Worm (Caenorhabditis elegans): ENCODE measurements around the gene srt-30.

srt-30 gene

DNA sequence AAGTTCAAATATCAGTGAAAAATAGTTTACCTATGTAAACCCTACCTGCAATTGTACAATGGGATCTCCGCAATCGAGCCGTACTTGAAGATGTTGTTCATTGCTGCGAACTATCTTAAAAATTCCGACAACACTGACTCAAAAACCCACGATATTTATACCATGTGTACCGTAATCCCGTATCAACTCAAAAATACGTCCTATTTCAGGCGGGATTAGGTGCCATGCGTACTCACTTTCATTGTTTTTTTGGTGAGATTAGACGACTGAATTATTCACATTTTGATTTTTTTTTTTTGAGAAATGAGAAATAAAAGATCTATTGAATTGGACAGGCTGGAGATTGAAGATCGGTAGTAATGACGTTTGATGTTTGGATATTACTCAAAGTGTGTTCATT lies at the start of gene srt-30:
Gene srt-30 (minus strand): TSS at position 101 of the 400 bp plus-strand sequence.
- no peak for TF ChIP-seq cog-1 (tag; optimal IDR thresholded peaks at IDR 0.05)
- TF ChIP-seq tab-1 (GFP tag; IDR thresholded peaks at IDR 0.05) = no peak
- TF ChIP-seq flt-1 (GFP tag; IDR thresholded peaks at IDR 0.05) = no peak
- no peak for TF ChIP-seq ztf-23 (GFP tag; IDR thresholded peaks at IDR 0.05)
- TF ChIP-seq ztf-29 (GFP tag; IDR thresholded peaks at IDR 0.05) = no peak

DNA sequence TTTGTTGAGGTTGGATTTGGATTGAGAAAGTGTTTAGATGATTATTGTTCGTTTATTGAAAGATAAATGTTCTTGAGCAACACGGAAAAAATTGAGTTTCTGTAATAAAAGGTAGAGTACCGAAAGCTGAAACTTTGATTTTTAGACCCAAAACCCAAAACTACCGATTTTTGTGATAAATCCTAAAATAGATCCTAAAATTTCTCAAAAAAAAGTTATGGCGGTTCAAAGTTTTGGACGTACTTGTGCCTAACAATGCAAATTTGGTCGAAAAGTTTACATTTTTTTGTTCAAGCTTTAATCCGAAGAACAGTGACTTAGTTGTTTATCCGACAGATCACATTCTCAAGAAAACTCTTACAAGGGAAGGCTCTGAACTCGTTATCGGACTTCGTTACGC lies 47.0 kb upstream of the srt-30 start, which contains the start of gene nhr-185:
Gene nhr-185 (minus strand): TSS at position 101 of the 400 bp plus-strand sequence.
- TF ChIP-seq cog-1 (tag; optimal IDR thresholded peaks at IDR 0.05) (no peak), tab-1 (GFP tag; IDR thresholded peaks at IDR 0.05) (no peak), ztf-29 (GFP tag; IDR thresholded peaks at IDR 0.05) (no peak), ztf-23 (GFP tag; IDR thresholded peaks at IDR 0.05) (no peak), klf-2 (GFP tag; conservative IDR thresholded peaks at IDR 0.05) (no peak), flt-1 (GFP tag; IDR thresholded peaks at IDR 0.05) (no peak), T22C8.4 (GFP tag; IDR thresholded peaks at IDR 0.05) (no peak), med-1 (GFP tag; optimal IDR thresholded peaks at IDR 0.05; ENCODE audit: insufficient read depth) (no peak), ref-1 (GFP tag; conservative IDR thresholded peaks at IDR 0.05) (no peak)

- TF ChIP-seq ztf-23 (GFP tag; IDR thresholded peaks at IDR 0.05) (no peak), flt-1 (GFP tag; IDR thresholded peaks at IDR 0.05) (no peak), med-1 (GFP tag; optimal IDR thresholded peaks at IDR 0.05; ENCODE audit: insufficient read depth) (no peak), ref-1 (GFP tag; conservative IDR thresholded peaks at IDR 0.05) (no peak), T22C8.4 (GFP tag; IDR thresholded peaks at IDR 0.05) (no peak), ztf-29 (GFP tag; IDR thresholded peaks at IDR 0.05) (no peak), tab-1 (GFP tag; IDR thresholded peaks at IDR 0.05) (no peak), cog-1 (tag; optimal IDR thresholded peaks at IDR 0.05) (no peak), klf-2 (GFP tag; conservative IDR thresholded peaks at IDR 0.05) (no peak)
These were observed 43.6 kb upstream of the srt-30 start, which contains the start of gene ugt-32 for ce11 chrV:3843926-3844325. Gene ugt-32 (minus strand): TSS chrV:3844007.

DNA sequence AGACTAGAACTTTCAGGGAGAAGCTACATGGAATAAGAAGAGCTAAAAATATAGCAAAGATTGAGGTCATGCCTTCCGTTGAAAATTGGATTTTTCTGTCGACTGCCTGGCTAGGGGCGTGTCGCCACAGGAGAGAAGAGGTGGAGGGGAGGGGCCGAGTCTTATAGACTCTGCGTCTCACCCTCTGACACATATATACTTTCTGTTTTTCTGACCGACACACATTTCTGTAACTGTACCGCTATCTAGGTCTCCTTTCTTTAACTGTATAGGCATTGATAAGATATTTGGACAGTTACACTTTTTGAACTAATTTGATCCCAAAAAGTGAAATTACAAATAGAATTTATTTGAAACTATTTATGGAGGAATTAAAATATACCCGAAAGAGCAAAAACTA lies 41.2 kb upstream of the srt-30 start:
- TF ChIP-seq T22C8.4 (GFP tag; IDR thresholded peaks at IDR 0.05) = no peak
- TF ChIP-seq med-1 (GFP tag; optimal IDR thresholded peaks at IDR 0.05; ENCODE audit: insufficient read depth) = no peak
- TF ChIP-seq klf-2 (GFP tag; conservative IDR thresholded peaks at IDR 0.05) = no peak
- TF ChIP-seq ref-1 (GFP tag; conservative IDR thresholded peaks at IDR 0.05) = no peak
- no peak for TF ChIP-seq tab-1 (GFP tag; IDR thresholded peaks at IDR 0.05)
- no peak for TF ChIP-seq ztf-29 (GFP tag; IDR thresholded peaks at IDR 0.05)
- TF ChIP-seq cog-1 (tag; optimal IDR thresholded peaks at IDR 0.05) = no peak
- TF ChIP-seq ztf-23 (GFP tag; IDR thresholded peaks at IDR 0.05) = no peak
- TF ChIP-seq flt-1 (GFP tag; IDR thresholded peaks at IDR 0.05) = no peak

- TF ChIP-seq T22C8.4 (GFP tag; IDR thresholded peaks at IDR 0.05) (no peak), flt-1 (GFP tag; IDR thresholded peaks at IDR 0.05) (no peak), ref-1 (GFP tag; conservative IDR thresholded peaks at IDR 0.05) (no peak), klf-2 (GFP tag; conservative IDR thresholded peaks at IDR 0.05) (no peak), med-1 (GFP tag; optimal IDR thresholded peaks at IDR 0.05; ENCODE audit: insufficient read depth) (no peak), ztf-23 (GFP tag; IDR thresholded peaks at IDR 0.05) (no peak), ztf-29 (GFP tag; IDR thresholded peaks at IDR 0.05) (no peak), tab-1 (GFP tag; IDR thresholded peaks at IDR 0.05) (no peak), cog-1 (tag; optimal IDR thresholded peaks at IDR 0.05) (no peak)
These were observed 32.4 kb upstream of the srt-30 start for ce11 chrV:3832661-3833060.

DNA sequence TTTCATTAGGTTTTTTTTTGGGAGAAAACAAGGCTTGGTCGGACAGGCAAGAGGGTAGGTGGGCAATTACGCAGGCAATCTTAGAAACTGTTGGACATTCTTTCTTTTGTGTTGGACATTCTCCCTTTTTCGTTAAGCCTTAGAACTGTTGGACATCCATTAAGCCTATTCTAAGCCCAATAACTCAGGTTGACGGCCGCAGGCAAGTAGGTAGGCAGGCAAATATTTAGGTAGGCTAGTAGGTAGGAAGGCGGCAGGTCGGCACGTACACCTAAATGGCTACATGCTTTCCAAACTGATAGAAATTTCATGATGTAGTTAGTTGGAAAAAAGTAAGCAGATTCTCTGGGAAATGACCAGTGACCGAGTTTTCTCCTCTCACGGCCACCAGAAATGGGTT lies 31.8 kb upstream of the srt-30 start:
- TF ChIP-seq ztf-29 (GFP tag; IDR thresholded peaks at IDR 0.05) (no peak), T22C8.4 (GFP tag; IDR thresholded peaks at IDR 0.05) (no peak), flt-1 (GFP tag; IDR thresholded peaks at IDR 0.05) (no peak), ref-1 (GFP tag; conservative IDR thresholded peaks at IDR 0.05) (no peak), tab-1 (GFP tag; IDR thresholded peaks at IDR 0.05) (no peak)

DNA sequence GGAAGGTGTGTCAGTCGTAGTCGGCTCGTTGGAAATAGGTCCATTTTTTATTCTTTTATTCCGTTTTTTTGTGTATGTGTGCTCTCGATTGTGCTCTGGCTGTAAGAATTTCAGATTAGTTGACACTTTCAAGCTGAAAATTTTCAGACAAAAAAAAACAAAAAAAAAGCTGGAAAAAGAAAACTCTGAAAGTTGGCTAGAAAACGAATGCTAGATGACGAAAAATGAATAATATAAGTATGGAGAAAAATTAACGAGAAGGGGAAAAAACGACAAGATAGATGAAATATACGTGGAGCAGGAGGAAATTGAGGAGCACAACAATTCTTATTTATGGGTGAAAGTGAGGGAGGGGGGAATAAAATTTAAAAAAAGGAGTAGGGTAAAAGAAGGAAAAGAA lies 31.3 kb upstream of the srt-30 start, which contains the start of gene H10D18.5:
Gene H10D18.5 (minus strand): TSS at position 101 of the 400 bp plus-strand sequence.
- no peak for TF ChIP-seq ztf-29 (GFP tag; IDR thresholded peaks at IDR 0.05)
- TF ChIP-seq med-1 (GFP tag; optimal IDR thresholded peaks at IDR 0.05; ENCODE audit: insufficient read depth) = no peak
- no peak for TF ChIP-seq ref-1 (GFP tag; conservative IDR thresholded peaks at IDR 0.05)
- no peak for TF ChIP-seq tab-1 (GFP tag; IDR thresholded peaks at IDR 0.05)
- TF ChIP-seq cog-1 (tag; optimal IDR thresholded peaks at IDR 0.05) = no peak
- TF ChIP-seq flt-1 (GFP tag; IDR thresholded peaks at IDR 0.05) = no peak
- no peak for TF ChIP-seq ztf-23 (GFP tag; IDR thresholded peaks at IDR 0.05)
- no peak for TF ChIP-seq T22C8.4 (GFP tag; IDR thresholded peaks at IDR 0.05)
- TF ChIP-seq klf-2 (GFP tag; conservative IDR thresholded peaks at IDR 0.05) = no peak

ce11 chrV:3825190-3825589 lies 24.9 kb upstream of the srt-30 start:
- TF ChIP-seq klf-2 (GFP tag; conservative IDR thresholded peaks at IDR 0.05) (no peak), tab-1 (GFP tag; IDR thresholded peaks at IDR 0.05) (no peak), ztf-29 (GFP tag; IDR thresholded peaks at IDR 0.05) (no peak), ref-1 (GFP tag; conservative IDR thresholded peaks at IDR 0.05) (no peak), cog-1 (tag; optimal IDR thresholded peaks at IDR 0.05) (no peak), flt-1 (GFP tag; IDR thresholded peaks at IDR 0.05) (no peak), T22C8.4 (GFP tag; IDR thresholded peaks at IDR 0.05) (no peak), med-1 (GFP tag; optimal IDR thresholded peaks at IDR 0.05; ENCODE audit: insufficient read depth) (no peak), ztf-23 (GFP tag; IDR thresholded peaks at IDR 0.05) (no peak)

DNA sequence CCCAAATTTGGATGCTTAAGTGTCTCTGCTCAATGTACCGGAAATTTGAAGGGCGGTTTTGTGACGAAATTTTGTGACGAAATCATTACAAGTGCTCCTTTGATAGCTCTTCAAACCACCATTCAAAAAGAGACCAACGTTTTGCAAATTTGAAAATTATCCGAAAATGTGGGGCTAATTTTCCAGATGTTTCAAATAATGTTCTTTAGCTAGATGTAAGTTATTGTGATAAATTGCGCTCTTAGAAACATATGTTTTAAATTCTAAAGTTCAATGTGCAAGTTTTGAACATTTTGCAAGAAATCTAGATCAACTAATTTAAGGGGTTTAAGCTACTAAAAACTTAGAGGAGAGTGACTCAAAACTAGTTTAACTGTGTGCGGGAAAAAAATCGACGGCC lies 20.6 kb upstream of the srt-30 start:
- TF ChIP-seq cog-1 (tag; optimal IDR thresholded peaks at IDR 0.05) (no peak), tab-1 (GFP tag; IDR thresholded peaks at IDR 0.05) (no peak)

DNA sequence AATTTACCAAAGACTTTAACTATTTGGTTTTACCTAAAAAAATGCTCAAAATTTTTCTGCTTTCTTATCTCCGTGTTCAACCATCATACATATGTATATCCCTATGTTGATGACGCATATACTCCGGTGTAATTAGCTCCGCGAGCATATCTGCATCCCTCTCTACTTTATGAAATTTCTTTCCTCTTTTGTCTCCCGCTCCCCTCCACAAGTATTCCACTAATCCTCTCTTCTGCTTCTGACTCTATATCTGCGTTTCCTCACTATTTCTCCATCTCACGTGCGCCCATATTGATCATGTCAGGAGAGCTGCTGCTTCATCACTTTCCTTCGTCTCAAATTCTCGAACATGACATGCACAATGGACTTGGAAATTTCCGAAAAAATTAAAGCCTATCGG lies 14.7 kb upstream of the srt-30 start, which contains the start of gene H10D18.1:
Gene H10D18.1 (plus strand): TSS at position 277 of the 400 bp plus-strand sequence.
- no peak for TF ChIP-seq flt-1 (GFP tag; IDR thresholded peaks at IDR 0.05)
- TF ChIP-seq cog-1 (tag; optimal IDR thresholded peaks at IDR 0.05) = no peak
- TF ChIP-seq ref-1 (GFP tag; conservative IDR thresholded peaks at IDR 0.05) = no peak
- TF ChIP-seq T22C8.4 (GFP tag; IDR thresholded peaks at IDR 0.05) = no peak
- TF ChIP-seq ztf-29 (GFP tag; IDR thresholded peaks at IDR 0.05) = no peak
- no peak for TF ChIP-seq med-1 (GFP tag; optimal IDR thresholded peaks at IDR 0.05; ENCODE audit: insufficient read depth)
- TF ChIP-seq tab-1 (GFP tag; IDR thresholded peaks at IDR 0.05) = no peak
- no peak for TF ChIP-seq ztf-23 (GFP tag; IDR thresholded peaks at IDR 0.05)
- TF ChIP-seq klf-2 (GFP tag; conservative IDR thresholded peaks at IDR 0.05) = no peak
